Worm (Caenorhabditis elegans) whole organism, mixed stage, embryonic: ENCODE results near the gene unc-103.

Source experiments
- blmp-1 ChIP-seq: fragments of 150-350 bp; optimal IDR thresholded peaks from 2 replicates; lab custom pipeline; 2014; ENCODE audit warnings: missing biosample characterization, missing genetic modification characterization
- cnd-1 ChIP-seq: fragments of 200-800 bp; sonication (Bioruptor generic); optimal IDR thresholded peaks from 2 replicates; lab custom pipeline; 2018; ENCODE audit warnings: mild to moderate bottlenecking, missing genetic modification characterization, missing compliant biosample characterization
- elt-1 ChIP-seq: sonication (generic microtip); optimal IDR thresholded peaks from 2 replicates; lab custom pipeline; 2017; ENCODE audit warnings: missing genetic modification characterization, mild to moderate bottlenecking, missing compliant biosample characterization, antibody characterized with exemption, moderate library complexity, borderline replicate concordance; ENCODE audit not compliant: insufficient read depth
- hlh-1 ChIP-seq: fragments of 150-350 bp; optimal IDR thresholded peaks from 2 replicates; lab custom pipeline; 2014; ENCODE audit warnings: missing biosample characterization, missing genetic modification reagents, missing genetic modification characterization
- lin-13 ChIP-seq: fragments of 150-350 bp; optimal IDR thresholded peaks from 2 replicates; lab custom pipeline; 2014; ENCODE audit warnings: missing biosample characterization, missing genetic modification characterization
- lsy-2 ChIP-seq: fragments of 150-350 bp; optimal IDR thresholded peaks from 2 replicates; lab custom pipeline; 2014; ENCODE audit warnings: missing biosample characterization, missing genetic modification characterization
- nhr-12 ChIP-seq: fragments of 150-350 bp; optimal IDR thresholded peaks from 2 replicates; lab custom pipeline; 2014; ENCODE audit warnings: missing biosample characterization, missing genetic modification characterization
- nhr-237 ChIP-seq: fragments of 150-350 bp; optimal IDR thresholded peaks from 2 replicates; lab custom pipeline; 2014; ENCODE audit warnings: missing biosample characterization, missing genetic modification characterization
- nhr-28 ChIP-seq: fragments of 150-350 bp; optimal IDR thresholded peaks from 2 replicates; lab custom pipeline; 2014; ENCODE audit warnings: missing biosample characterization, missing genetic modification characterization
- nhr-76 ChIP-seq: sonication (generic microtip); optimal IDR thresholded peaks from 2 replicates; lab custom pipeline; 2017; ENCODE audit warnings: missing biosample characterization, missing genetic modification characterization
- pha-4 ChIP-seq: fragments of 150-350 bp; optimal IDR thresholded peaks from 2 replicates; lab custom pipeline; 2018; ENCODE audit warnings: missing biosample characterization, missing genetic modification reagents, missing genetic modification characterization
- sem-2 ChIP-seq: fragments of 200-800 bp; sonication (Bioruptor generic); optimal IDR thresholded peaks from 2 replicates; lab custom pipeline; 2018; ENCODE audit warnings: mild to moderate bottlenecking, missing genetic modification characterization, missing compliant biosample characterization
- tbx-8 ChIP-seq: fragments of 200-800 bp; sonication (Bioruptor generic); optimal IDR thresholded peaks from 2 replicates; lab custom pipeline; 2018; ENCODE audit warnings: mild to moderate bottlenecking, missing genetic modification characterization, moderate library complexity, missing compliant biosample characterization
- unc-39 ChIP-seq: fragments of 150-350 bp; optimal IDR thresholded peaks from 2 replicates; lab custom pipeline; 2014; ENCODE audit warnings: missing biosample characterization, missing genetic modification characterization

DNA sequence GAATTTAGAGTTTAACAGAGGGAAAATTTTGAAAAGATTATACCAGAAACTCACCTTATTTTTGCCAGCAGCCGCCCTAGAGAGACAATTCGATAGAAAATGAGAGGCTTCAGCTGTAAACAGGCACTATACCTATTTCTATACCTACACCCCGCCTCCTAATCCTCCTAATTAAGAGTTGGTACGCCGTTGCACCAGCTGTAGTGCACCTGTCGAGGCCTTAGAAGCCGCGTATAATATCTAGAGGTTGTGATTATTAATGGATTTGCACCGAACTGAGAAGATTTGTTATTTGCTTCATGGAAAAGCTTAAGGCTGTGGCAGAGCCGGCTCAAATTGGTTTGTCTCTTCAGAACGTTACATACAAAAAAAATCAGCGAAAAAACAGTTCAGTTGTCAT is 23.2 kb upstream of the unc-103 start, which contains the start of gene C03C10.5:
- TF ChIP-seq nhr-28 (no peak), nhr-76 (tag; lab: Kevin White, UChicago) (no peak), pha-4 (tag; lab: Kevin White, UChicago) (no peak), lin-13 (tag; lab: Kevin White, UChicago) (no peak), blmp-1 (no peak), elt-1 (tag; lab: Kevin White, UChicago) (no peak), nhr-237 (tag; lab: Kevin White, UChicago) (no peak), hlh-1 (tag; lab: Kevin White, UChicago) (no peak), tbx-8 (GFP tag; lab: Kevin White, UChicago) (no peak), nhr-12 (no peak), lsy-2 (no peak), cnd-1 (tag; lab: Kevin White, UChicago) (no peak), unc-39 (tag; lab: Kevin White, UChicago) (no peak), sem-2 (no peak)
